Fruit fly (Drosophila melanogaster) whole organism, embryonic: ENCODE data around the gene CG14020.
A peak's percentile ranks its signal among the peaks of the same experiment; 100 is the strongest.

Experiments
- Aef1 ChIP-seq: fragments of 200-800 bp; sonication (Bioruptor generic); IDR thresholded peaks from 3 replicates; pipeline ENCODE4 v1.3.6; 2022; ENCODE audit warnings: missing biosample characterization, missing genetic modification characterization
- Atf3 ChIP-seq: fragments of 200-800 bp; sonication (Bioruptor generic); optimal IDR thresholded peaks from 3 replicates; lab custom pipeline; 2016; ENCODE audit warnings: missing biosample characterization, missing genetic modification characterization
- Bteb2 ChIP-seq: fragments of 200-800 bp; sonication (Bioruptor generic); optimal IDR thresholded peaks from 2 replicates; lab custom pipeline; 2016; ENCODE audit warnings: missing biosample characterization, missing genetic modification characterization
- C15 ChIP-seq: fragments of 200-800 bp; sonication (Bioruptor generic); IDR thresholded peaks from 3 replicates; pipeline ENCODE4 v1.3.6; 2022; ENCODE audit warnings: missing biosample characterization, missing genetic modification characterization
- CG10267 ChIP-seq: fragments of 200-800 bp; sonication (Bioruptor generic); optimal IDR thresholded peaks from 2 replicates; lab custom pipeline; 2018; ENCODE audit warnings: missing biosample characterization, mild to moderate bottlenecking, missing genetic modification characterization, moderate library complexity
- CG11398 ChIP-seq: fragments of 200-800 bp; sonication (Bioruptor generic); optimal IDR thresholded peaks from 2 replicates; lab custom pipeline; 2016; ENCODE audit warnings: missing biosample characterization, missing genetic modification characterization
- CG11695 ChIP-seq: fragments of 200-800 bp; sonication (Bioruptor generic); IDR thresholded peaks from 3 replicates; pipeline ENCODE4 v1.3.6; 2022; ENCODE audit warnings: missing biosample characterization, missing genetic modification characterization
- CG14050 ChIP-seq: fragments of 200-800 bp; sonication (Bioruptor generic); IDR thresholded peaks from 3 replicates; pipeline ENCODE4 v1.3.6; 2022; ENCODE audit warnings: missing biosample characterization, missing genetic modification characterization
- CG14860 ChIP-seq: fragments of 200-800 bp; sonication (Bioruptor generic); IDR thresholded peaks from 3 replicates; pipeline ENCODE4 v1.3.6; 2022; ENCODE audit warnings: missing biosample characterization, missing genetic modification characterization; ENCODE audit not compliant: partially characterized antibody
- CG1603 ChIP-seq: fragments of 200-800 bp; sonication (Bioruptor generic); optimal IDR thresholded peaks from 2 replicates; lab custom pipeline; 2019; ENCODE audit warnings: missing biosample characterization, mild to moderate bottlenecking, missing genetic modification characterization, moderate library complexity
- CG17359 ChIP-seq: fragments of 200-800 bp; sonication (Bioruptor generic); optimal IDR thresholded peaks from 3 replicates; lab custom pipeline; 2018; ENCODE audit warnings: missing biosample characterization, mild to moderate bottlenecking, missing genetic modification characterization, moderate library complexity
- CG1792 ChIP-seq: fragments of 200-800 bp; sonication (Bioruptor generic); optimal IDR thresholded peaks from 2 replicates; lab custom pipeline; 2016; ENCODE audit warnings: missing biosample characterization, missing genetic modification characterization
- CG30431 ChIP-seq: fragments of 200-800 bp; sonication (Bioruptor generic); optimal IDR thresholded peaks from 2 replicates; lab custom pipeline; 2017; ENCODE audit warnings: missing biosample characterization, missing genetic modification characterization
- CG3281 ChIP-seq: fragments of 200-800 bp; sonication (Bioruptor generic); optimal IDR thresholded peaks from 3 replicates; lab custom pipeline; 2017; ENCODE audit warnings: missing biosample characterization, mild to moderate bottlenecking, missing genetic modification characterization
- CG8924 ChIP-seq: fragments of 200-800 bp; optimal IDR thresholded peaks from 3 replicates; lab custom pipeline; 2019; ENCODE audit warnings: missing biosample characterization, mild to moderate bottlenecking, missing genetic modification characterization, moderate library complexity
- Dref ChIP-seq: fragments of 200-800 bp; sonication (Bioruptor generic); IDR thresholded peaks from 2 replicates; pipeline ENCODE4 v1.3.6; 2022; ENCODE audit warnings: missing biosample characterization, missing genetic modification characterization
- HmgD ChIP-seq: fragments of 200-800 bp; sonication (Bioruptor generic); optimal IDR thresholded peaks from 3 replicates; lab custom pipeline; 2016; ENCODE audit warnings: missing biosample characterization, missing genetic modification characterization
- Hr39 ChIP-seq: fragments of >200 bp; optimal IDR thresholded peaks from 2 replicates; lab custom pipeline; 2017
- Lhr ChIP-seq: fragments of 200-800 bp; sonication (Bioruptor generic); optimal IDR thresholded peaks from 3 replicates; lab custom pipeline; 2017; ENCODE audit warnings: mild to moderate bottlenecking, missing biosample characterization, missing genetic modification reagents, missing genetic modification characterization
- Optix ChIP-seq: fragments of 200-800 bp; sonication (Bioruptor generic); IDR thresholded peaks from 3 replicates; pipeline ENCODE4 v1.3.6; 2022; ENCODE audit warnings: missing biosample characterization, missing genetic modification characterization
- Usf ChIP-seq: fragments of 200-800 bp; sonication (Bioruptor generic); optimal IDR thresholded peaks from 2 replicates; lab custom pipeline; 2017; ENCODE audit warnings: missing genotype, missing biosample characterization, missing genetic modification characterization
- YL-1 ChIP-seq: fragments of 200-800 bp; sonication (Bioruptor generic); optimal IDR thresholded peaks from 3 replicates; lab custom pipeline; 2017; ENCODE audit warnings: missing biosample characterization, mild to moderate bottlenecking, missing genetic modification characterization
- amos ChIP-seq: fragments of 200-800 bp; sonication (Bioruptor generic); IDR thresholded peaks from 2 replicates; pipeline ENCODE4 v1.3.6; 2022; ENCODE audit warnings: missing biosample characterization, missing genetic modification characterization; ENCODE audit not compliant: partially characterized antibody
- bbx ChIP-seq: fragments of 200-800 bp; sonication (Bioruptor generic); IDR thresholded peaks from 2 replicates; pipeline ENCODE4 v1.3.6; 2022; ENCODE audit warnings: missing biosample characterization, missing genetic modification characterization; ENCODE audit not compliant: partially characterized antibody
- chn ChIP-seq: fragments of 200-800 bp; sonication (Bioruptor generic); optimal IDR thresholded peaks from 2 replicates; lab custom pipeline; 2016; ENCODE audit warnings: missing biosample characterization, missing genetic modification characterization
- corto ChIP-seq: fragments of 200-800 bp; sonication (Bioruptor generic); optimal IDR thresholded peaks from 2 replicates; lab custom pipeline; 2016; ENCODE audit warnings: missing biosample characterization, mild to moderate bottlenecking, missing genetic modification characterization, moderate library complexity
- cwo ChIP-seq: fragments of 200-800 bp; sonication (Bioruptor generic); optimal IDR thresholded peaks from 3 replicates; lab custom pipeline; 2017; ENCODE audit warnings: missing biosample characterization, missing genetic modification characterization, mild to moderate bottlenecking, moderate library complexity, missing genetic modification reagents
- da ChIP-seq: fragments of 200-800 bp; sonication (Bioruptor generic); optimal IDR thresholded peaks from 2 replicates; lab custom pipeline; 2016; ENCODE audit warnings: missing biosample characterization, missing genetic modification characterization
- dmrt11E ChIP-seq: fragments of 200-800 bp; sonication (Bioruptor generic); optimal IDR thresholded peaks from 3 replicates; lab custom pipeline; 2018; ENCODE audit warnings: missing biosample characterization, mild to moderate bottlenecking, missing genetic modification characterization, moderate library complexity
- dpn ChIP-seq, 2 experiments: fragments of 200-800 bp; sonication (Bioruptor generic); optimal IDR thresholded peaks; 3 replicates each; lab custom pipeline; 2016; ENCODE audit warnings: missing biosample characterization in 2 of 2, missing genetic modification characterization in 2 of 2
- fru ChIP-seq: fragments of >200 bp; optimal IDR thresholded peaks from 2 replicates; lab custom pipeline; 2017
- gem ChIP-seq: fragments of 200-800 bp; sonication (Bioruptor generic); optimal IDR thresholded peaks from 2 replicates; lab custom pipeline; 2019; ENCODE audit warnings: missing biosample characterization, mild to moderate bottlenecking, missing genetic modification characterization, moderate library complexity
- gt ChIP-seq: fragments of 200-800 bp; sonication (Bioruptor generic); IDR thresholded peaks from 2 replicates; pipeline ENCODE4 v1.3.6; 2022; ENCODE audit warnings: missing biosample characterization, missing genetic modification characterization
- hb ChIP-seq: fragments of 200-800 bp; sonication (Bioruptor generic); IDR thresholded peaks from 3 replicates; pipeline ENCODE4 v1.3.6; 2022; ENCODE audit warnings: missing biosample characterization, missing genetic modification characterization; ENCODE audit not compliant: partially characterized antibody
- hkb ChIP-seq, 2 experiments: fragments of 200-800 bp in 1 of 2; fragments of >200 bp in 1 of 2; sonication (Bioruptor generic) in 1 of 2; IDR thresholded peaks in 1 of 2; optimal IDR thresholded peaks in 1 of 2; 2 replicates each; pipeline versions ENCODE4 v1.3.6 to Lab custom; 2017 to 2022; ENCODE audit warnings: missing biosample characterization in 1 of 2, missing genetic modification characterization in 1 of 2
- hth ChIP-seq: fragments of >200 bp; optimal IDR thresholded peaks from 2 replicates; lab custom pipeline; 2017; ENCODE audit warnings: inconsistent platforms
- oc ChIP-seq: fragments of 200-800 bp; sonication (Bioruptor generic); optimal IDR thresholded peaks from 2 replicates; lab custom pipeline; 2018; ENCODE audit warnings: missing biosample characterization, mild to moderate bottlenecking, missing genetic modification characterization, moderate library complexity
- otp ChIP-seq: fragments of 200-800 bp; sonication (Bioruptor generic); IDR thresholded peaks from 3 replicates; pipeline ENCODE4, ENCODE4 v1.3.6; 2022; ENCODE audit warnings: missing biosample characterization, missing genetic modification characterization
- phol ChIP-seq: fragments of 200-800 bp; sonication (Bioruptor generic); optimal IDR thresholded peaks from 3 replicates; lab custom pipeline; 2018; ENCODE audit warnings: missing biosample characterization, mild to moderate bottlenecking, missing genetic modification characterization, moderate library complexity
- ranshi ChIP-seq: fragments of 200-800 bp; sonication (Bioruptor generic); IDR thresholded peaks from 2 replicates; pipeline ENCODE4 v1.3.6; 2022; ENCODE audit warnings: missing biosample characterization, missing genetic modification characterization
- stc ChIP-seq: fragments of 200-800 bp; sonication (Bioruptor generic); IDR thresholded peaks from 2 replicates; pipeline ENCODE4 v1.3.6; 2022; ENCODE audit warnings: missing biosample characterization, missing genetic modification characterization
- tin ChIP-seq: fragments of 200-800 bp; sonication (Bioruptor generic); optimal IDR thresholded peaks from 3 replicates; lab custom pipeline; 2016; ENCODE audit warnings: missing biosample characterization, missing genetic modification characterization
- usp ChIP-seq: fragments of >200 bp; optimal IDR thresholded peaks from 2 replicates; lab custom pipeline; 2017; ENCODE audit warnings: missing biosample characterization, missing genetic modification characterization
- vnd ChIP-seq: fragments of 200-800 bp; sonication (Bioruptor generic); IDR thresholded peaks from 3 replicates; pipeline ENCODE4 v1.3.6; 2022; ENCODE audit warnings: missing biosample characterization, missing genetic modification characterization; ENCODE audit not compliant: partially characterized antibody

The CG14020 gene

DNA sequence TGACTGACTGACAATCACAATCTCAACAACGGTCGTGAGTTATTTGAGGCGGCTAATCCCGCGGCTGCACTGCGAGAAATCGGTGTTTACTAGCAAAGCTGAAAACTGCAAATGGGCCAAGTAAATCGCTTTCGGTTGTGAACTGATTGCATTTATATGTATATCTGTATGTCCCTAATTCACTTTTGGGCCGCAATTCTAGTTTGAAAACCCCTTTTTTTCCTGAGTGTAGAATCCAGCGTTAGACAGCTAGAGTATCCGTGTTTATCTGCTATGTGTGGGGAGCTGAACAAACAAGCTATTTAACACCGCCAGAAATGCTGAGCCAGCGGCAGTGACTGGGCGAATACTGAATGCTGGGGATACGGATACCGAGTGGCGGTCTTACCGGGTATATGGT lies 40.8 kb upstream of the CG14020 start (continued):
- TF ChIP-seq hkb (optimal IDR thresholded peaks at IDR 0.05; lab: Kevin White, UChicago) (no peak), hkb (GFP tag; IDR thresholded peaks at IDR 0.05; lab: Robert Waterston, UW) (peak; percentile 81), Lhr (GFP tag; lab: Kevin White, UChicago) (peak; percentile 46), fru (lab: Kevin White, UChicago) (no peak), CG1603 (tag; lab: Kevin White, UChicago) (peak; percentile 96), CG17359 (tag; lab: Kevin White, UChicago) (peak; percentile 68), otp (GFP tag; lab: Robert Waterston, UW) (peak; percentile 91), stc (GFP tag; lab: Robert Waterston, UW) (peak; percentile 75), gem (peak; percentile 93), HmgD (GFP tag; lab: Kevin White, UChicago) (peak; percentile 77), C15 (GFP tag; lab: Robert Waterston, UW) (0 out of 3 replicates have a peak, but pooled peaks have one; percentile 67), vnd (no peak), YL-1 (GFP tag; lab: Kevin White, UChicago) (no peak), Usf (GFP tag; lab: Kevin White, UChicago) (peak; percentile 72), CG11398 (GFP tag; lab: Kevin White, UChicago) (peak; percentile 79), chn (GFP tag; lab: Kevin White, UChicago) (peak; percentile 94), Bteb2 (peak; percentile 22), CG3281 (GFP tag; lab: Kevin White, UChicago) (peak; percentile 31), tin (GFP tag; lab: Kevin White, UChicago) (peak; percentile 89), Atf3 (GFP tag; lab: Kevin White, UChicago) (peak; percentile 91), Dref (GFP tag; lab: Robert Waterston, UW) (no peak), bbx (GFP tag; lab: Robert Waterston, UW) (no peak), hth (lab: Kevin White, UChicago) (no peak), phol (tag; lab: Kevin White, UChicago) (peak; percentile 74), CG14050 (GFP tag; lab: Robert Waterston, UW) (peak; percentile 53), CG1792 (GFP tag; lab: Kevin White, UChicago) (peak; percentile 59), usp (no peak), gt (GFP tag; lab: Robert Waterston, UW) (peak; percentile 76), ranshi (peak; percentile 85), CG14860 (no peak), Aef1 (peak; percentile 75), CG11695 (GFP tag; lab: Robert Waterston, UW) (peak; percentile 74), oc (tag; lab: Kevin White, UChicago) (peak; percentile 88), CG30431 (GFP tag; lab: Kevin White, UChicago) (peak; percentile 59), Optix (GFP tag; lab: Robert Waterston, UW) (peak; percentile 93), Hr39 (lab: Kevin White, UChicago) (no peak), CG8924 (tag; lab: Kevin White, UChicago) (peak; percentile 80), cwo (GFP tag; lab: Kevin White, UChicago) (peak; percentile 36), dmrt11E (tag; lab: Kevin White, UChicago) (peak; percentile 92), dpn (GFP tag; optimal IDR thresholded peaks at IDR 0.05; lab: Kevin White, UChicago) (peak; percentile 83 to 85), corto (GFP tag; lab: Kevin White, UChicago) (no peak), hb (no peak), amos (no peak), da (peak; percentile 47), CG10267 (tag; lab: Kevin White, UChicago) (peak; percentile 78)
